Worm (Caenorhabditis elegans): ENCODE measurements around the gene fbxb-10.

- TF ChIP-seq scrt-1 (GFP tag; IDR thresholded peaks at IDR 0.05), result no peak
- no peak for TF ChIP-seq hmg-4 (GFP tag; optimal IDR thresholded peaks at IDR 0.05)
- TF ChIP-seq ama-1 (optimal IDR thresholded peaks at IDR 0.05), result no peak
- no peak for TF ChIP-seq tbx-11 (GFP tag; IDR thresholded peaks at IDR 0.05)
- no peak for TF ChIP-seq flt-1 (GFP tag; IDR thresholded peaks at IDR 0.05)
- TF ChIP-seq ceh-36 (tag; optimal IDR thresholded peaks at IDR 0.05), result no peak
- TF ChIP-seq B0310.2 (tag; optimal IDR thresholded peaks at IDR 0.05), result no peak
These were observed at the start of gene fbxb-10 for ce11 chrII:1818300-1818699.
